Worm (Caenorhabditis elegans) whole organism, L4/young adult: ENCODE measurements around the gene F41G3.6.

Source experiments
- W03F9.2 ChIP-seq: fragments of 150-350 bp; optimal IDR thresholded peaks from 2 replicates; lab custom pipeline; 2014; ENCODE audit warnings: missing biosample characterization, missing genetic modification characterization
- dao-5 ChIP-seq: sonication (generic microtip); optimal IDR thresholded peaks from 2 replicates; lab custom pipeline; 2016; ENCODE audit warnings: missing genotype, missing genetic modification characterization, moderate library complexity, missing compliant biosample characterization
- him-1 ChIP-seq: sonication (generic microtip); optimal IDR thresholded peaks from 2 replicates; lab custom pipeline; 2016; ENCODE audit warnings: missing genotype, missing genetic modification reagents, missing genetic modification characterization, missing compliant biosample characterization

The F41G3.6 gene

ce11 chrII:6713832-6714342 is 28.8 kb upstream of the F41G3.6 start, which contains the start of gene dpy-2:
TSS of gene dpy-2 (plus strand) at chrII:6714292.
- TF ChIP-seq him-1 (tag; lab: Kevin White, UChicago) (no peak), W03F9.2 (tag; lab: Kevin White, UChicago) (no peak), dao-5 (tag; lab: Kevin White, UChicago) (no peak)

ce11 chrII:6715853-6716252 is 26.9 kb upstream of the F41G3.6 start:
- TF ChIP-seq W03F9.2 (tag; lab: Kevin White, UChicago): no peak
- no peak for TF ChIP-seq him-1 (tag; lab: Kevin White, UChicago)
- TF ChIP-seq dao-5 (tag; lab: Kevin White, UChicago): no peak

- no peak for TF ChIP-seq him-1 (tag; lab: Kevin White, UChicago)
- TF ChIP-seq dao-5 (tag; lab: Kevin White, UChicago): no peak
- TF ChIP-seq W03F9.2 (tag; lab: Kevin White, UChicago): no peak
Measured at ce11 chrII:6716638-6717037, 26.1 kb upstream of the F41G3.6 start, which contains the start of the genes T14B4.5 and T14B4.20. TSS of gene T14B4.5 (plus strand) at chrII:6716863. TSS of gene T14B4.20 (plus strand) at chrII:6716901.

- TF ChIP-seq him-1 (tag; lab: Kevin White, UChicago) (no peak), dao-5 (tag; lab: Kevin White, UChicago) (no peak), W03F9.2 (tag; lab: Kevin White, UChicago) (no peak)
Measured at ce11 chrII:6718221-6718620, 24.5 kb upstream of the F41G3.6 start, which contains the start of gene tsp-10. TSS of gene tsp-10 (plus strand) at chrII:6718586.

- no peak for TF ChIP-seq dao-5 (tag; lab: Kevin White, UChicago)
- TF ChIP-seq him-1 (tag; lab: Kevin White, UChicago): peak; percentile 49
Measured at ce11 chrII:6721581-6721980, 21.1 kb upstream of the F41G3.6 start.

- TF ChIP-seq him-1 (tag; lab: Kevin White, UChicago) (no peak), dao-5 (tag; lab: Kevin White, UChicago) (no peak), W03F9.2 (tag; lab: Kevin White, UChicago) (no peak)
Measured at ce11 chrII:6726814-6727213, 15.9 kb upstream of the F41G3.6 start.

ce11 chrII:6729331-6729730 is 13.4 kb upstream of the F41G3.6 start, which contains the start of gene T14B4.8:
TSS of gene T14B4.8 (minus strand) at chrII:6729390.
- no peak for TF ChIP-seq him-1 (tag; lab: Kevin White, UChicago)
- TF ChIP-seq W03F9.2 (tag; lab: Kevin White, UChicago): no peak
- no peak for TF ChIP-seq dao-5 (tag; lab: Kevin White, UChicago)

ce11 chrII:6733718-6734117 is 9.0 kb upstream of the F41G3.6 start, which contains the start of gene T14B4.9:
TSS of gene T14B4.9 (minus strand) at chrII:6733818.
- TF ChIP-seq him-1 (tag; lab: Kevin White, UChicago): no peak
- TF ChIP-seq W03F9.2 (tag; lab: Kevin White, UChicago): no peak
- TF ChIP-seq dao-5 (tag; lab: Kevin White, UChicago): no peak

ce11 chrII:6734674-6735073 is 8.0 kb upstream of the F41G3.6 start, which contains the start of gene T14B4.3:
TSS of gene T14B4.3 (plus strand) at chrII:6734937.
- TF ChIP-seq dao-5 (tag; lab: Kevin White, UChicago) (no peak), him-1 (tag; lab: Kevin White, UChicago) (no peak), W03F9.2 (tag; lab: Kevin White, UChicago) (peak; percentile 46)

- TF ChIP-seq him-1 (tag; lab: Kevin White, UChicago) (no peak), W03F9.2 (tag; lab: Kevin White, UChicago) (no peak), dao-5 (tag; lab: Kevin White, UChicago) (no peak)
Measured at ce11 chrII:6736066-6736465, 6.6 kb upstream of the F41G3.6 start, which contains the start of gene mrps-18.C. TSS of gene mrps-18.C (plus strand) at chrII:6736203.

- TF ChIP-seq him-1 (tag; lab: Kevin White, UChicago) (no peak), dao-5 (tag; lab: Kevin White, UChicago) (no peak), W03F9.2 (tag; lab: Kevin White, UChicago) (no peak)
Measured at ce11 chrII:6736604-6737003, 6.1 kb upstream of the F41G3.6 start, which contains the start of gene T14B4.1. TSS of gene T14B4.1 (plus strand) at chrII:6736904.

- no peak for TF ChIP-seq dao-5 (tag; lab: Kevin White, UChicago)
- peak; percentile 12 for TF ChIP-seq him-1 (tag; lab: Kevin White, UChicago)
Measured at ce11 chrII:6741428-6741827, 1.3 kb upstream of the F41G3.6 start, which contains the start of gene exos-8. TSS of gene exos-8 (plus strand) at chrII:6741691.

- TF ChIP-seq dao-5 (tag; lab: Kevin White, UChicago) (no peak), W03F9.2 (tag; lab: Kevin White, UChicago) (no peak), him-1 (tag; lab: Kevin White, UChicago) (no peak)
Measured at ce11 chrII:6744648-6745047, 1.9 kb downstream of the F41G3.6 start, which contains the start of gene ins-15. TSS of gene ins-15 (minus strand) at chrII:6744748.

ce11 chrII:6745783-6746182 is 3.1 kb downstream of the F41G3.6 start, which contains the start of gene ins-14:
TSS of gene ins-14 (minus strand) at chrII:6745814.
- TF ChIP-seq him-1 (tag; lab: Kevin White, UChicago): no peak
- TF ChIP-seq dao-5 (tag; lab: Kevin White, UChicago): no peak
- no peak for TF ChIP-seq W03F9.2 (tag; lab: Kevin White, UChicago)
